Worm (Caenorhabditis elegans) whole organism, late embryonic: ENCODE results near the gene scc-3.

Experiments
- F13H6.1 ChIP-seq: sonication (generic microtip); optimal IDR thresholded peaks from 2 replicates; lab custom pipeline; 2016; ENCODE audit warnings: missing genetic modification characterization, missing compliant biosample characterization
- Y22D7AL.16 ChIP-seq: sonication (generic microtip); optimal IDR thresholded peaks from 2 replicates; lab custom pipeline; 2016; ENCODE audit warnings: missing genetic modification characterization, missing compliant biosample characterization
- ceh-22 ChIP-seq: sonication (generic microtip); optimal IDR thresholded peaks from 2 replicates; lab custom pipeline; 2017; ENCODE audit warnings: missing biosample characterization, missing genetic modification characterization
- ceh-31 ChIP-seq: sonication (generic microtip); optimal IDR thresholded peaks from 2 replicates; lab custom pipeline; 2016; ENCODE audit warnings: missing genetic modification characterization, missing compliant biosample characterization
- ceh-9 ChIP-seq: sonication (generic microtip); optimal IDR thresholded peaks from 2 replicates; lab custom pipeline; 2016; ENCODE audit warnings: mild to moderate bottlenecking, missing genetic modification characterization, inconsistent platforms, missing compliant biosample characterization
- che-1 ChIP-seq: sonication (generic microtip); optimal IDR thresholded peaks from 2 replicates; lab custom pipeline; 2016; ENCODE audit warnings: mild to moderate bottlenecking, missing genetic modification characterization, missing compliant biosample characterization
- dmd-4 ChIP-seq: sonication (generic microtip); optimal IDR thresholded peaks from 2 replicates; lab custom pipeline; 2016; ENCODE audit warnings: borderline replicate concordance, missing genetic modification characterization, missing compliant biosample characterization
- elt-2 ChIP-seq: sonication (generic microtip); optimal IDR thresholded peaks from 2 replicates; lab custom pipeline; 2016; ENCODE audit warnings: missing genetic modification reagents, missing genetic modification characterization, missing compliant biosample characterization
- elt-4 ChIP-seq: sonication (generic microtip); optimal IDR thresholded peaks from 2 replicates; lab custom pipeline; 2016; ENCODE audit warnings: missing genetic modification characterization, missing compliant biosample characterization
- fax-1 ChIP-seq: sonication (generic microtip); optimal IDR thresholded peaks from 2 replicates; lab custom pipeline; 2016; ENCODE audit warnings: missing genotype, missing genetic modification characterization, missing compliant biosample characterization
- fkh-6 ChIP-seq: sonication (generic microtip); optimal IDR thresholded peaks from 2 replicates; lab custom pipeline; 2016; ENCODE audit warnings: missing genetic modification characterization, missing compliant biosample characterization
- lim-6 ChIP-seq: sonication (generic microtip); optimal IDR thresholded peaks from 2 replicates; lab custom pipeline; 2016; ENCODE audit warnings: missing genetic modification characterization, missing compliant biosample characterization
- nhr-11 ChIP-seq: fragments of 150-350 bp; optimal IDR thresholded peaks from 2 replicates; lab custom pipeline; 2014; ENCODE audit warnings: missing biosample characterization, missing genetic modification characterization
- nhr-232 ChIP-seq: sonication (generic microtip); optimal IDR thresholded peaks from 2 replicates; lab custom pipeline; 2016; ENCODE audit warnings: missing genetic modification characterization, missing compliant biosample characterization
- odd-2 ChIP-seq: sonication (generic microtip); optimal IDR thresholded peaks from 2 replicates; lab custom pipeline; 2017; ENCODE audit warnings: antibody characterized with exemption, mild to moderate bottlenecking, missing genetic modification characterization, missing compliant biosample characterization
- pax-1 ChIP-seq: fragments of 150-350 bp; optimal IDR thresholded peaks from 2 replicates; lab custom pipeline; 2014; ENCODE audit warnings: missing biosample characterization, missing genetic modification characterization
- pha-2 ChIP-seq: sonication (generic microtip); optimal IDR thresholded peaks from 2 replicates; lab custom pipeline; 2017; ENCODE audit warnings: mild to moderate bottlenecking, missing genetic modification characterization, missing compliant biosample characterization
- pros-1 ChIP-seq: fragments of 150-350 bp; optimal IDR thresholded peaks from 2 replicates; lab custom pipeline; 2014; ENCODE audit warnings: missing biosample characterization, missing genetic modification reagents, missing genetic modification characterization
- ref-2 ChIP-seq: sonication (generic microtip); optimal IDR thresholded peaks from 2 replicates; lab custom pipeline; 2016; ENCODE audit warnings: missing genetic modification characterization, missing compliant biosample characterization
- rnt-1 ChIP-seq: sonication (generic microtip); optimal IDR thresholded peaks from 2 replicates; lab custom pipeline; 2016; ENCODE audit warnings: missing genetic modification characterization, missing compliant biosample characterization
- tbx-2 ChIP-seq: sonication (generic microtip); optimal IDR thresholded peaks from 2 replicates; lab custom pipeline; 2016; ENCODE audit warnings: missing genetic modification characterization, missing compliant biosample characterization
- unc-86 ChIP-seq: sonication (generic microtip); optimal IDR thresholded peaks from 2 replicates; lab custom pipeline; 2016; ENCODE audit warnings: missing genetic modification characterization, missing compliant biosample characterization

Gene scc-3

ce11 chrV:12728062-12728665, 35.6 kb upstream of the scc-3 start, which contains the start of the genes rpl-28 and mrpl-49 (continued):
- TF ChIP-seq fkh-6 (tag; lab: Kevin White, UChicago), result no peak

- TF ChIP-seq pha-2 (no peak), tbx-2 (tag; lab: Kevin White, UChicago) (no peak), nhr-232 (tag; lab: Kevin White, UChicago) (no peak)
These were observed 34.5 kb upstream of the scc-3 start, which contains the start of gene R11D1.10 for ce11 chrV:12729220-12729619. R11D1.10 (plus strand) TSS chrV:12729520.

DNA sequence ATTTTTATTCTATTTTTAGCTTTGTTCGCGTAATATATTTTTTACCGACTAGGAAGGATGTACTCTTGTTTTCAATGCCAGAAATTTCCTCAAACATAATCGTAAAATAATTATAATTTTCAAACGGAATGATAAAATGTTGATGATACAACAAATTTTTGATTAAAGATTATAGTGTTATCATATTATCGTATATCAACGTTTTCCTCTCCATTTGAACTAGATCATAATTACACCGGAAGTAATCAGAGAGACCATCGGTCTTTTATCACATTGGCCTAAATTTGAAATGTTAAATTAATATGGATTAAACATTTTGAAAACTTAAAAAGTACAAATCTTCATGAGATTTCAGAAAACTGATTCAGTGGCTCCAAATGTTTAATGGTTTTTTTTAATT, 31.0 kb upstream of the scc-3 start:
- no peak for TF ChIP-seq ceh-22 (tag; lab: Kevin White, UChicago)
- TF ChIP-seq elt-2 (tag; lab: Kevin White, UChicago), result peak; percentile 80
- no peak for TF ChIP-seq elt-4
- no peak for TF ChIP-seq lim-6 (tag; lab: Kevin White, UChicago)
- TF ChIP-seq, all 69 proteins: peak for 1

DNA sequence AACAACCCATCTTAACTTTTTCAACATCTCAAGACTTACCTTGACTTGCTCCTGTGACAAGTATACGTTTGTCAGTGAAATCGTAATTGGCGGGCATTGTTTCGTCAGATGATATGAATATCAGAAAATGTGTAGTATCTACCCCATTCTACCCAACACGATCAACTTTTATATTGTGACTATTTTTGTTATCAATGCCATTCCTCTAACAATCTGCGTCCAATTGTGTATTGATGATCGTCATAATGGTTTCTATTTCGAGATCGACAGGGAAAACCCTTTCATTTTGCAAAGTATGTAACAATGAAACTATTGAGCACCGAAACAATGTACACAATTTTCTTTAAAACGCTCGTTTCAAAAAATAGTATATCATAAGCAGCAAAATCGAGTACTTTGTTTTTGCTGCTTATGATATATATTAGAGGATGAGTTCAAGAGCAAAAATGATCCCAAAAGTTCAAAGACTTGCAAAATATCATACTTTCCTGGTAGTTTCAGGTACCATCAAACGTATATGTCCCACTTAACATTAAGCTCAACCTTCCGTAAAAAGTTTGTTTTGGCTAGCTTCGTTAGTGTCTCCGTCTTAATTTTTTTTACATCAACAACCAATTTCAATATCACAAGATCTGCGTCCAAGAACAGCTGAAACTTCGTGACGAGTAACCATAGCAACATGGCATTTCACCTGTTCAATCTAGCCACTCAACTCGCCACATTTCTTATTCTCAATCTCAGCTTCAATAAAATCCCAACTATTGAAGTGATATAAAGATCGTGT, 30.1 kb upstream of the scc-3 start, which contains the start of the genes dhs-21 and xbx-9:
dhs-21 (minus strand) TSS at position 181 of the 784 bp plus-strand sequence.
xbx-9 (plus strand) TSS at position 734 of the 784 bp plus-strand sequence.
- TF ChIP-seq rnt-1 (tag; lab: Kevin White, UChicago), result no peak
- TF ChIP-seq elt-2 (tag; lab: Kevin White, UChicago), result peak; percentile 62

ce11 chrV:12736166-12736753, 27.5 kb upstream of the scc-3 start, which contains the start of gene cky-1:
cky-1 (plus strand) TSS chrV:12736703.
- TF ChIP-seq tbx-2 (tag; lab: Kevin White, UChicago) (peak; percentile 35), Y22D7AL.16 (no peak)

DNA sequence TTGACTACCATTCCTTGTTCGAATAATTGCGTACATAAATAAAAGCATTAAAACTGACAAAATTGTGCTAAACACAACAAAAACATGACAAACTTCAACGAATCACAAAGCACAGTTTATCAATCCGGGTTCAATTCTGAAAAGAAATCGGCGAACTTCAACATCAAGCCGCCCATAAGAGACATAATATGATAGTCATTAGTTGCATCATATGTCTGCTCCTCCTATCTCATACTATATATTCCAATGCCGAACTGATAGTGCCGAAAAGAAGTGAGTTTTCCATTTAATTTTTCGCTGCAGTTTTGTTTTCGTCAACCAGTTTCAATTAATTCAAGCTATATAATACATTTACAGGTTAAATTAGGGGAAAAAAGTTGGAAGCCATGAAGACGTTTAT, 22.1 kb upstream of the scc-3 start, which contains the start of gene hrg-7:
hrg-7 (plus strand) TSS at position 358 of the 400 bp plus-strand sequence.
- TF ChIP-seq dmd-4 (tag; lab: Kevin White, UChicago) (no peak), ceh-31 (tag; lab: Kevin White, UChicago) (no peak), odd-2 (tag; lab: Kevin White, UChicago) (no peak), ref-2 (no peak), unc-86 (tag; lab: Kevin White, UChicago) (no peak), nhr-11 (tag; lab: Kevin White, UChicago) (no peak)

DNA sequence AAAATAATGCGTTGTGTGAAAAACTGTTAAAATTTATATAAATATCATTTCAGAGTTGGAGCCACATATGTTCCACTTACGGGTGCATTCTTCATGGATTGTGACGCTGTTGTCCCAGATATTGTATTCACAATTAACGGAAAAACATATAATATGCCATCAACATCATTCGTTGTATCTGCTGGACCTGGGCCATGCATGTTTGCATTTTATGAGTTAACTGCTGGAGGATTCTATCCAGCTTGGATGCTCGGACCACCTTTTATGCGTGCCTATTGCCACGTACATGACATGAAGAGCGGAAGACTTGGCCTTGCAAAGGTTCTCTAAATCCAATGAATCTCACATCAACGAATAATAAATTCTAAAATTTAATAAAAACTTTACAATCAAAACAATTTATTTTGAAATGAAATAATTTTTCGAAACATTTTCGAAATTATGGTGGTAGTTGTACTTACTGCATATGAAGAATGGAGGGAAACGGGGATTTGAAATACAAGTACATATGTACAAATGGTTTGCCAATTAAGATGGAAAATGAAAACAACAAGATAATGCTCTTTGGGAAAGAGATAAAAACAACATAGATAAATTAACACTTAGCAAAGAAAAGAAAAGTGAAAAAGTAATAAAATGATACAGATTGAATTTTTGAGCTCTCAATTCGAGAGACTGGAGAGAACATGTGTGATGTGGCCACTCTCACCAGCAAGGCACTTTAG, 19.8 kb upstream of the scc-3 start:
- TF ChIP-seq che-1 (tag; lab: Kevin White, UChicago) (no peak), Y22D7AL.16 (no peak), ceh-9 (tag; lab: Kevin White, UChicago) (no peak), F13H6.1 (tag; lab: Kevin White, UChicago) (no peak), fax-1 (no peak), pax-1 (no peak), pros-1 (no peak)

DNA sequence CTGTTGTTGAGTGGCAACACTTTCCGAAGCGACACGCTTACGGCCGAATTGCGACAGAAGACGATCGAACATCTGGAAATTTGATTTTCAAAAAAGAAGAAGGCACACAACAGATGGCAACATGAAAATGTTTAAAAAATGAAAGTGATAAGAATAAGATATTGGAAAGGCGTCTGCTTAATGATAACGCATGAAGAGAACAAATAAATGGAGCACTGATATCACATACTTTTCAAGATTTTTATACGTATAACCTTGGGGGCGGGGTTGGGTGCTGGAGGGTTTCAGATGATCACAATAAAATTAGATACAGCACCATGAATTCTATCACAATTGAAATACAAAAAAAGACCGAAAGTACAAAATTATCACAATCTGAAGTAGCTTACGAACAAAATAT, 18.8 kb upstream of the scc-3 start, which contains the start of gene C15C8.7:
C15C8.7 (minus strand) TSS at position 72 of the 400 bp plus-strand sequence.
- TF ChIP-seq ref-2, result no peak
- TF ChIP-seq pha-2, result no peak
- peak; percentile 74 for TF ChIP-seq elt-2 (tag; lab: Kevin White, UChicago)
- TF ChIP-seq, all 69 proteins: peak for 1
